Worm (Caenorhabditis elegans) whole organism, late embryonic: ENCODE data around the gene T22B7.3.

Experiments
- ceh-2 ChIP-seq: sonication (generic microtip); optimal IDR thresholded peaks from 2 replicates; lab custom pipeline; 2016; ENCODE audit warnings: missing genotype, missing genetic modification characterization, missing compliant biosample characterization
- elt-4 ChIP-seq: sonication (generic microtip); optimal IDR thresholded peaks from 2 replicates; lab custom pipeline; 2016; ENCODE audit warnings: missing genetic modification characterization, missing compliant biosample characterization
- pqm-1 ChIP-seq: sonication (generic microtip); optimal IDR thresholded peaks from 2 replicates; lab custom pipeline; 2016; ENCODE audit warnings: missing genetic modification characterization, missing compliant biosample characterization

ce11 chrX:5686065-5686464 is 38.9 kb downstream of the T22B7.3 start, which contains the start of gene set-20:
- TF ChIP-seq elt-4 (tag; lab: Kevin White, UChicago) (no peak), pqm-1 (no peak), ceh-2 (tag; lab: Kevin White, UChicago) (peak; percentile 70)
